Worm (Caenorhabditis elegans) whole organism, mixed stage, embryonic: Measurements from ENCODE around the gene W04E12.7.

ENCODE experiments used
- M03D4.4 ChIP-seq: sonication (generic microtip); optimal IDR thresholded peaks from 2 replicates; lab custom pipeline; 2017; ENCODE audit warnings: mild to moderate bottlenecking, missing genetic modification characterization, missing compliant biosample characterization
- elt-1 ChIP-seq: sonication (generic microtip); optimal IDR thresholded peaks from 2 replicates; lab custom pipeline; 2017; ENCODE audit warnings: missing genetic modification characterization, mild to moderate bottlenecking, missing compliant biosample characterization, antibody characterized with exemption, moderate library complexity, borderline replicate concordance; ENCODE audit not compliant: insufficient read depth
- mep-1 ChIP-seq: fragments of 150-350 bp; optimal IDR thresholded peaks from 2 replicates; lab custom pipeline; 2017; ENCODE audit warnings: missing biosample characterization, missing genetic modification reagents, missing genetic modification characterization, inconsistent platforms
- nhr-237 ChIP-seq: fragments of 150-350 bp; optimal IDR thresholded peaks from 2 replicates; lab custom pipeline; 2014; ENCODE audit warnings: missing biosample characterization, missing genetic modification characterization
- nhr-28 ChIP-seq: fragments of 150-350 bp; optimal IDR thresholded peaks from 2 replicates; lab custom pipeline; 2014; ENCODE audit warnings: missing biosample characterization, missing genetic modification characterization
- nhr-76 ChIP-seq: sonication (generic microtip); optimal IDR thresholded peaks from 2 replicates; lab custom pipeline; 2017; ENCODE audit warnings: missing biosample characterization, missing genetic modification characterization
- sptf-1 ChIP-seq: sonication (generic microtip); optimal IDR thresholded peaks from 2 replicates; lab custom pipeline; 2017; ENCODE audit warnings: mild to moderate bottlenecking, missing genetic modification characterization, moderate library complexity, missing compliant biosample characterization
- unc-39 ChIP-seq: fragments of 150-350 bp; optimal IDR thresholded peaks from 2 replicates; lab custom pipeline; 2014; ENCODE audit warnings: missing biosample characterization, missing genetic modification characterization
- unc-62 ChIP-seq: fragments of 150-350 bp; optimal IDR thresholded peaks from 2 replicates; lab custom pipeline; 2014; ENCODE audit warnings: missing biosample characterization, missing genetic modification reagents, missing genetic modification characterization
- ztf-11 ChIP-seq: fragments of 150-350 bp; optimal IDR thresholded peaks from 2 replicates; lab custom pipeline; 2014; ENCODE audit warnings: missing biosample characterization, missing genetic modification characterization

DNA sequence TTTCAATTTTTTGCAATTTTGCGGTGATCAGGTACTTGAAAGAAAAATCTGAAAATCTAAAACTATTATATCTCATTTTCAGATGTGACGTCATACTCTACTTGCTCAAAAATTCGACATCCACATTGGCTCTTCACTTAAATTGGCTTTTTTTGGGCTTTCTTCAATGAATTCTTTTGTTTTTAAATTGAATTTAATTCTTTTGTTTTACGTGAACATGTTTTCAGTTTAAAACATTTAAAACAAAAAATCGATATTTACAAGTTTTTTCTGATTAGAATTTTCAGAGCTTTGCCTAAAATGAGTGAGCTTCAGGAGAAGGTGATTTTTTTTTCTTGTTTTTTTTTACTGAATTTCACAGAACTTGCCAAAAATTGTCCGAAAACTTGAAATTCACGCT, 4.3 kb upstream of the W04E12.7 start, which contains the start of gene W04E12.3:
- TF ChIP-seq M03D4.4 (tag; lab: Kevin White, UChicago) = no peak
- no peak for TF ChIP-seq nhr-76 (tag; lab: Kevin White, UChicago)
- TF ChIP-seq sptf-1 (tag; lab: Kevin White, UChicago) = no peak
- TF ChIP-seq mep-1 (tag; lab: Kevin White, UChicago) = no peak
- no peak for TF ChIP-seq unc-39
- no peak for TF ChIP-seq elt-1 (tag; lab: Kevin White, UChicago)
- no peak for TF ChIP-seq nhr-237
- TF ChIP-seq ztf-11 (tag; lab: Kevin White, UChicago) = no peak
- TF ChIP-seq nhr-28 (tag; lab: Kevin White, UChicago) = no peak
- TF ChIP-seq unc-62 = no peak
